Worm (Caenorhabditis elegans) whole organism, L4/young adult: Measurements from ENCODE around the gene nspg-8.

ENCODE experiments used
- W03F9.2 ChIP-seq: fragments of 150-350 bp; optimal IDR thresholded peaks from 2 replicates; lab custom pipeline; 2014; ENCODE audit warnings: missing biosample characterization, missing genetic modification characterization
- dao-5 ChIP-seq: sonication (generic microtip); optimal IDR thresholded peaks from 2 replicates; lab custom pipeline; 2016; ENCODE audit warnings: missing genotype, missing genetic modification characterization, moderate library complexity, missing compliant biosample characterization
- him-1 ChIP-seq: sonication (generic microtip); optimal IDR thresholded peaks from 2 replicates; lab custom pipeline; 2016; ENCODE audit warnings: missing genotype, missing genetic modification reagents, missing genetic modification characterization, missing compliant biosample characterization

nspg-8 gene

ce11 chrIII:1221995-1222394 is 40.1 kb downstream of the nspg-8 start:
- TF ChIP-seq W03F9.2 (no peak), dao-5 (tag; lab: Kevin White, UChicago) (no peak), him-1 (no peak)

ce11 chrIII:1223319-1224093 is 41.6 kb downstream of the nspg-8 start:
- TF ChIP-seq dao-5 (tag; lab: Kevin White, UChicago) (no peak), him-1 (no peak), W03F9.2 (no peak)

ce11 chrIII:1225116-1225515 is 43.3 kb downstream of the nspg-8 start:
- TF ChIP-seq W03F9.2 (no peak), him-1 (no peak), dao-5 (tag; lab: Kevin White, UChicago) (no peak)

ce11 chrIII:1225595-1225994 is 43.7 kb downstream of the nspg-8 start:
- no peak for TF ChIP-seq him-1
- no peak for TF ChIP-seq dao-5 (tag; lab: Kevin White, UChicago)
- no peak for TF ChIP-seq W03F9.2

- TF ChIP-seq dao-5 (tag; lab: Kevin White, UChicago), result no peak
These were observed 44.4 kb downstream of the nspg-8 start for ce11 chrIII:1226256-1226655.

- no peak for TF ChIP-seq W03F9.2
- TF ChIP-seq him-1, result no peak
- no peak for TF ChIP-seq dao-5 (tag; lab: Kevin White, UChicago)
These were observed 46.7 kb downstream of the nspg-8 start for ce11 chrIII:1228593-1228992.

- TF ChIP-seq dao-5 (tag; lab: Kevin White, UChicago), result no peak
- TF ChIP-seq him-1, result no peak
- TF ChIP-seq W03F9.2, result no peak
These were observed 47.7 kb downstream of the nspg-8 start for ce11 chrIII:1229510-1229909.

ce11 chrIII:1230174-1230573 is 48.3 kb downstream of the nspg-8 start, which contains the start of gene pes-4:
Gene pes-4, minus strand, starts transcription at chrIII:1230274.
- TF ChIP-seq W03F9.2 (no peak), dao-5 (tag; lab: Kevin White, UChicago) (no peak)

- TF ChIP-seq dao-5 (tag; lab: Kevin White, UChicago), result no peak
- TF ChIP-seq W03F9.2, result no peak
- no peak for TF ChIP-seq him-1
These were observed 48.8 kb downstream of the nspg-8 start for ce11 chrIII:1230672-1231071.

- TF ChIP-seq dao-5 (tag; lab: Kevin White, UChicago) (no peak), W03F9.2 (no peak), him-1 (no peak)
These were observed 49.3 kb downstream of the nspg-8 start for ce11 chrIII:1231186-1231585.
